Fruit fly (Drosophila melanogaster): Measurements from ENCODE around the gene mtgo.
A peak's percentile ranks its signal among the peaks of the same experiment; 100 is the strongest.

mtgo gene

dm6 chr2L:16703753-16704152 lies 158.9 kb downstream of the mtgo start (continued):
- TF ChIP-seq vvl (GFP tag; IDR thresholded peaks at IDR 0.05), result peak; percentile 65
- no peak for TF ChIP-seq ind (GFP tag; optimal IDR thresholded peaks at IDR 0.05)
- no peak; the same call in 1 of the 2 replicates for TF ChIP-seq hbn (GFP tag; IDR thresholded peaks at IDR 0.05; ENCODE audit: partially characterized antibody)
- no peak for TF ChIP-seq HHEX (GFP tag; optimal IDR thresholded peaks at IDR 0.05)
- TF ChIP-seq CG31441 (GFP tag; IDR thresholded peaks at IDR 0.05), result no peak
- TF ChIP-seq ssp (GFP tag; IDR thresholded peaks at IDR 0.05), result no peak
- TF ChIP-seq CG32532 (GFP tag; IDR thresholded peaks at IDR 0.05), result no peak
- TF ChIP-seq Ptx1 (GFP tag; IDR thresholded peaks at IDR 0.05), result no peak
- no peak for TF ChIP-seq Xrp1 (GFP tag; IDR thresholded peaks at IDR 0.05)
- TF ChIP-seq CG17829 (tag; optimal IDR thresholded peaks at IDR 0.05), result no peak
- no peak for TF ChIP-seq CG12744 (GFP tag; optimal IDR thresholded peaks at IDR 0.05)
- no peak for TF ChIP-seq cato (GFP tag; optimal IDR thresholded peaks at IDR 0.05; ENCODE audit: borderline replicate concordance)
- peak; percentile 94 for TF ChIP-seq CG11560 (tag; IDR thresholded peaks at IDR 0.05)
- TF ChIP-seq tin (GFP tag; optimal IDR thresholded peaks at IDR 0.05), result peak; percentile 34
- TF ChIP-seq stc (GFP tag; IDR thresholded peaks at IDR 0.05), result no peak
- TF ChIP-seq CG11093 (GFP tag; IDR thresholded peaks at IDR 0.05), result no peak
- no peak for TF ChIP-seq HLHmδ (GFP tag; optimal IDR thresholded peaks at IDR 0.05)
- no peak for TF ChIP-seq CG9727 (GFP tag; optimal IDR thresholded peaks at IDR 0.05)
- TF ChIP-seq Bdp1 (GFP tag; optimal IDR thresholded peaks at IDR 0.05), result no peak
- TF ChIP-seq CG10431 (GFP tag; optimal IDR thresholded peaks at IDR 0.05), result no peak
- no peak for TF ChIP-seq bigmax (GFP tag; optimal IDR thresholded peaks at IDR 0.05)
- TF ChIP-seq CG9797 (GFP tag; optimal IDR thresholded peaks at IDR 0.05), result no peak
- peak in 1 of 2 experiments; percentile 30 for TF ChIP-seq bsh (GFP tag; optimal IDR thresholded peaks at IDR 0.05)
- no peak for TF ChIP-seq usp (GFP tag; optimal IDR thresholded peaks at IDR 0.05)
- no peak for TF ChIP-seq Sox100B (GFP tag; optimal IDR thresholded peaks at IDR 0.05)
- TF ChIP-seq CG7271 (tag; optimal IDR thresholded peaks at IDR 0.05), result no peak
- TF ChIP-seq sim (GFP tag; IDR thresholded peaks at IDR 0.05), result no peak
- TF ChIP-seq mld (GFP tag; IDR thresholded peaks at IDR 0.05; ENCODE audit: partially characterized antibody), result no peak
- peak; percentile 15 for TF ChIP-seq NC2β (GFP tag; optimal IDR thresholded peaks at IDR 0.05)
- no peak for TF ChIP-seq tna (GFP tag; IDR thresholded peaks at IDR 0.05; ENCODE audit: partially characterized antibody)
- TF ChIP-seq CG12299 (tag; optimal IDR thresholded peaks at IDR 0.05), result peak; percentile 11
- no peak for TF ChIP-seq Mrtf (GFP tag; IDR thresholded peaks at IDR 0.05)
- no peak for TF ChIP-seq CG34224 (GFP tag; IDR thresholded peaks at IDR 0.05; ENCODE audit: partially characterized antibody)
- peak; percentile 94 for TF ChIP-seq Ets65A (GFP tag)
- no peak for TF ChIP-seq CG6689 (GFP tag; IDR thresholded peaks at IDR 0.05)
- no peak for TF ChIP-seq inv (GFP tag; IDR thresholded peaks at IDR 0.05; ENCODE audit: partially characterized antibody)
- peak; percentile 7 for TF ChIP-seq CG15601 (tag; optimal IDR thresholded peaks at IDR 0.05)
- TF ChIP-seq Hmr (GFP tag; optimal IDR thresholded peaks at IDR 0.05), result peak; percentile 34
- no peak for TF ChIP-seq CG6175 (GFP tag; IDR thresholded peaks at IDR 0.05)
- TF ChIP-seq nau (GFP tag; optimal IDR thresholded peaks at IDR 0.05), result no peak
- no peak for TF ChIP-seq CG17612 (GFP tag; IDR thresholded peaks at IDR 0.05)
- no peak for TF ChIP-seq vfl (GFP tag; optimal IDR thresholded peaks at IDR 0.05)
- no peak for TF ChIP-seq CTCF (GFP tag; optimal IDR thresholded peaks at IDR 0.05)
- no peak for TF ChIP-seq CG18619 (GFP tag; optimal IDR thresholded peaks at IDR 0.05)
- peak; percentile 38 for TF ChIP-seq CG12769 (tag; optimal IDR thresholded peaks at IDR 0.05)
- TF ChIP-seq Elba2 (GFP tag; optimal IDR thresholded peaks at IDR 0.05), result no peak
- TF ChIP-seq CG3838 (GFP tag; optimal IDR thresholded peaks at IDR 0.05), result no peak
- TF ChIP-seq kni (GFP tag; optimal IDR thresholded peaks at IDR 0.05), result no peak
- no peak for TF ChIP-seq CG34376 (GFP tag; optimal IDR thresholded peaks at IDR 0.05)
- TF ChIP-seq insv (GFP tag; optimal IDR thresholded peaks at IDR 0.05), result no peak
- TF ChIP-seq CG10267 (tag; optimal IDR thresholded peaks at IDR 0.05), result no peak

All from whole organism, embryonic.